Fruit fly (Drosophila melanogaster) whole organism, embryonic: ENCODE results near the gene Sf3b3.

Experiments used
- Atf3 ChIP-seq: fragments of 200-800 bp; sonication (Bioruptor generic); optimal IDR thresholded peaks from 3 replicates; lab custom pipeline; 2016; ENCODE audit warnings: missing biosample characterization, missing genetic modification characterization
- CG10274 ChIP-seq: fragments of 200-800 bp; sonication (Bioruptor generic); optimal IDR thresholded peaks from 3 replicates; lab custom pipeline; 2017; ENCODE audit warnings: missing biosample characterization, mild to moderate bottlenecking, missing genetic modification characterization
- CG10366 ChIP-seq: fragments of 200-800 bp; sonication (Bioruptor generic); IDR thresholded peaks from 2 replicates; pipeline ENCODE4 v1.3.6; 2022; ENCODE audit warnings: missing biosample characterization, missing genetic modification characterization
- CG10654 ChIP-seq: fragments of 200-800 bp; sonication (Bioruptor generic); optimal IDR thresholded peaks from 2 replicates; lab custom pipeline; 2016; ENCODE audit warnings: missing biosample characterization, missing genetic modification characterization
- CG12391 ChIP-seq: fragments of 200-800 bp; sonication (Bioruptor generic); optimal IDR thresholded peaks from 3 replicates; lab custom pipeline; 2018; ENCODE audit warnings: missing biosample characterization, mild to moderate bottlenecking, missing genetic modification characterization, moderate library complexity
- CG13296 ChIP-seq: fragments of 200-800 bp; sonication (Bioruptor generic); optimal IDR thresholded peaks from 3 replicates; lab custom pipeline; 2018; ENCODE audit warnings: missing biosample characterization, mild to moderate bottlenecking, missing genetic modification characterization
- CG13624 ChIP-seq: fragments of 200-800 bp; sonication (Bioruptor generic); optimal IDR thresholded peaks from 2 replicates; lab custom pipeline; 2016; ENCODE audit warnings: missing biosample characterization, missing genetic modification characterization
- CG13894 ChIP-seq: fragments of 200-800 bp; sonication (Bioruptor generic); optimal IDR thresholded peaks from 3 replicates; lab custom pipeline; 2018; ENCODE audit warnings: missing biosample characterization, mild to moderate bottlenecking, missing genetic modification characterization, moderate library complexity
- CG14014 ChIP-seq: fragments of 200-800 bp; sonication (Bioruptor generic); IDR thresholded peaks from 2 replicates; pipeline ENCODE4 v1.3.6; 2022; ENCODE audit warnings: missing biosample characterization, missing genetic modification characterization
- CG15514 ChIP-seq: fragments of 200-800 bp; sonication (Bioruptor generic); optimal IDR thresholded peaks from 3 replicates; lab custom pipeline; 2017; ENCODE audit warnings: missing biosample characterization, missing genetic modification characterization, mild to moderate bottlenecking, moderate library complexity, missing genetic modification reagents
- CG16863 ChIP-seq: fragments of 200-800 bp; sonication (Bioruptor generic); optimal IDR thresholded peaks from 3 replicates; lab custom pipeline; 2016; ENCODE audit warnings: missing biosample characterization, missing genetic modification characterization
- CG17359 ChIP-seq: fragments of 200-800 bp; sonication (Bioruptor generic); optimal IDR thresholded peaks from 3 replicates; lab custom pipeline; 2018; ENCODE audit warnings: missing biosample characterization, mild to moderate bottlenecking, missing genetic modification characterization, moderate library complexity
- CG17802 ChIP-seq: fragments of 200-800 bp; sonication (Bioruptor generic); optimal IDR thresholded peaks from 2 replicates; lab custom pipeline; 2018; ENCODE audit warnings: missing biosample characterization, mild to moderate bottlenecking, missing genetic modification characterization, moderate library complexity
- CG18619 ChIP-seq: fragments of 200-800 bp; sonication (Bioruptor generic); optimal IDR thresholded peaks from 3 replicates; lab custom pipeline; 2017; ENCODE audit warnings: missing biosample characterization, mild to moderate bottlenecking, missing genetic modification characterization
- CG2889 ChIP-seq: fragments of 200-800 bp; sonication (Bioruptor generic); IDR thresholded peaks from 3 replicates; pipeline ENCODE4 v1.3.6; 2022; ENCODE audit warnings: missing biosample characterization, missing genetic modification characterization
- CG30431 ChIP-seq: fragments of 200-800 bp; sonication (Bioruptor generic); optimal IDR thresholded peaks from 2 replicates; lab custom pipeline; 2017; ENCODE audit warnings: missing biosample characterization, missing genetic modification characterization
- CG3281 ChIP-seq: fragments of 200-800 bp; sonication (Bioruptor generic); optimal IDR thresholded peaks from 3 replicates; lab custom pipeline; 2017; ENCODE audit warnings: missing biosample characterization, mild to moderate bottlenecking, missing genetic modification characterization
- CG4360 ChIP-seq: fragments of 200-800 bp; sonication (Bioruptor generic); IDR thresholded peaks from 2 replicates; pipeline ENCODE4 v1.3.6; 2022; ENCODE audit warnings: missing biosample characterization, missing genetic modification characterization
- CG5245 ChIP-seq: fragments of 200-800 bp; sonication (Bioruptor generic); optimal IDR thresholded peaks from 3 replicates; lab custom pipeline; 2016; ENCODE audit warnings: missing biosample characterization, missing genetic modification characterization
- CG6254 ChIP-seq: fragments of 200-800 bp; sonication (Bioruptor generic); optimal IDR thresholded peaks from 3 replicates; lab custom pipeline; 2017; ENCODE audit warnings: mild to moderate bottlenecking, missing biosample characterization, missing genetic modification reagents, missing genetic modification characterization
- CG6813 ChIP-seq: fragments of 200-800 bp; sonication (Bioruptor generic); optimal IDR thresholded peaks from 2 replicates; lab custom pipeline; 2017; ENCODE audit warnings: missing biosample characterization, missing genetic modification characterization, mild to moderate bottlenecking, moderate library complexity, missing genetic modification reagents
- CG8944 ChIP-seq: fragments of 200-800 bp; sonication (Bioruptor generic); optimal IDR thresholded peaks from 3 replicates; lab custom pipeline; 2016; ENCODE audit warnings: missing biosample characterization, missing genetic modification characterization
- CG9609 ChIP-seq: fragments of 200-800 bp; sonication (Bioruptor generic); optimal IDR thresholded peaks from 3 replicates; lab custom pipeline; 2016; ENCODE audit warnings: missing biosample characterization, missing genetic modification characterization
- CG9797 ChIP-seq: fragments of 200-800 bp; sonication (Bioruptor generic); optimal IDR thresholded peaks from 3 replicates; lab custom pipeline; 2018; ENCODE audit warnings: missing biosample characterization, mild to moderate bottlenecking, missing genetic modification characterization
- Chrac-16 ChIP-seq: fragments of 200-800 bp; sonication (Bioruptor generic); optimal IDR thresholded peaks from 3 replicates; lab custom pipeline; 2016; ENCODE audit warnings: missing biosample characterization, missing genetic modification characterization
- CrebB ChIP-seq: fragments of 200-800 bp; sonication (Bioruptor generic); optimal IDR thresholded peaks from 3 replicates; lab custom pipeline; 2018; ENCODE audit warnings: missing biosample characterization, mild to moderate bottlenecking, missing genetic modification characterization
- E2f2 ChIP-seq: fragments of 200-800 bp; sonication (Bioruptor generic); IDR thresholded peaks from 2 replicates; pipeline ENCODE4 v1.3.6; 2022; ENCODE audit warnings: missing biosample characterization, missing genetic modification characterization
- Fer3 ChIP-seq: fragments of 200-800 bp; sonication (Bioruptor generic); optimal IDR thresholded peaks from 2 replicates; lab custom pipeline; 2018; ENCODE audit warnings: missing biosample characterization, mild to moderate bottlenecking, missing genetic modification characterization, moderate library complexity
- GATAe ChIP-seq: fragments of 200-800 bp; sonication (Bioruptor generic); conservative IDR thresholded peaks from 2 replicates; pipeline ENCODE4 v1.3.6; 2022; ENCODE audit warnings: missing biosample characterization, missing genetic modification characterization
- Hr51 ChIP-seq, 2 experiments: fragments of 200-800 bp; sonication (Bioruptor generic); optimal IDR thresholded peaks; 2 replicates in 1 of 2; 3 replicates in 1 of 2; lab custom pipeline; 2016 to 2018; ENCODE audit warnings: missing biosample characterization in 2 of 2, missing genetic modification characterization in 2 of 2, mild to moderate bottlenecking in 1 of 2, moderate library complexity in 1 of 2
- Max ChIP-seq: fragments of 200-800 bp; sonication (Bioruptor generic); optimal IDR thresholded peaks from 2 replicates; lab custom pipeline; 2016; ENCODE audit warnings: missing biosample characterization, mild to moderate bottlenecking, missing genetic modification characterization
- NC2β ChIP-seq: fragments of 200-800 bp; sonication (Bioruptor generic); optimal IDR thresholded peaks from 2 replicates; lab custom pipeline; 2016; ENCODE audit warnings: missing biosample characterization, missing genetic modification characterization
- Nf-YC ChIP-seq: fragments of 200-800 bp; optimal IDR thresholded peaks from 3 replicates; lab custom pipeline; 2019; ENCODE audit warnings: missing biosample characterization, mild to moderate bottlenecking, missing genetic modification characterization, moderate library complexity
- Ptx1 ChIP-seq: fragments of 200-800 bp; sonication (Bioruptor generic); IDR thresholded peaks from 2 replicates; pipeline ENCODE4 v1.3.6; 2022; ENCODE audit warnings: missing biosample characterization, missing genetic modification characterization
- Six4 ChIP-seq: fragments of 200-800 bp; sonication (Bioruptor generic); optimal IDR thresholded peaks from 2 replicates; lab custom pipeline; 2016; ENCODE audit warnings: missing biosample characterization, missing genetic modification characterization
- ab ChIP-seq: fragments of 200-800 bp; sonication (Bioruptor generic); optimal IDR thresholded peaks from 2 replicates; lab custom pipeline; 2016; ENCODE audit warnings: missing biosample characterization, missing genetic modification characterization
- bigmax ChIP-seq: fragments of 200-800 bp; sonication (Bioruptor generic); optimal IDR thresholded peaks from 2 replicates; lab custom pipeline; 2018; ENCODE audit warnings: missing biosample characterization, mild to moderate bottlenecking, missing genetic modification characterization
- danr ChIP-seq: fragments of 200-800 bp; sonication (Bioruptor generic); IDR thresholded peaks from 2 replicates; pipeline ENCODE4 v1.3.6; 2022; ENCODE audit warnings: missing biosample characterization, missing genetic modification characterization
- grau ChIP-seq: fragments of 200-800 bp; optimal IDR thresholded peaks from 3 replicates; lab custom pipeline; 2019; ENCODE audit warnings: missing biosample characterization, mild to moderate bottlenecking, missing genetic modification characterization, moderate library complexity
- luna ChIP-seq: fragments of 200-800 bp; sonication (Bioruptor generic); optimal IDR thresholded peaks from 2 replicates; lab custom pipeline; 2016; ENCODE audit warnings: missing biosample characterization, missing genetic modification characterization
- mld ChIP-seq: fragments of 200-800 bp; sonication (Bioruptor generic); IDR thresholded peaks from 3 replicates; pipeline ENCODE4 v1.3.6; 2022; ENCODE audit warnings: missing biosample characterization, missing genetic modification characterization; ENCODE audit not compliant: partially characterized antibody
- nau ChIP-seq: fragments of 200-800 bp; sonication (Bioruptor generic); optimal IDR thresholded peaks from 3 replicates; lab custom pipeline; 2017; ENCODE audit warnings: missing biosample characterization, mild to moderate bottlenecking, missing genetic modification characterization, missing genetic modification reagents
- nerfin-2 ChIP-seq: fragments of 200-800 bp; sonication (Bioruptor generic); IDR thresholded peaks from 2 replicates; pipeline ENCODE4 v1.3.6; 2022; ENCODE audit warnings: missing biosample characterization, missing genetic modification characterization; ENCODE audit not compliant: partially characterized antibody
- pros ChIP-seq: fragments of 200-800 bp; sonication (Bioruptor generic); optimal IDR thresholded peaks from 3 replicates; lab custom pipeline; 2019; ENCODE audit warnings: missing biosample characterization, mild to moderate bottlenecking, missing genetic modification characterization, moderate library complexity
- ranshi ChIP-seq: fragments of 200-800 bp; sonication (Bioruptor generic); IDR thresholded peaks from 2 replicates; pipeline ENCODE4 v1.3.6; 2022; ENCODE audit warnings: missing biosample characterization, missing genetic modification characterization
- slou ChIP-seq: fragments of 200-800 bp; sonication (Bioruptor generic); optimal IDR thresholded peaks from 3 replicates; lab custom pipeline; 2016; ENCODE audit warnings: missing biosample characterization, missing genetic modification characterization
- trem ChIP-seq: fragments of 200-800 bp; optimal IDR thresholded peaks from 3 replicates; lab custom pipeline; 2019; ENCODE audit warnings: missing biosample characterization, mild to moderate bottlenecking, missing genetic modification characterization, moderate library complexity
- unpg ChIP-seq: fragments of 200-800 bp; sonication (Bioruptor generic); optimal IDR thresholded peaks from 3 replicates; lab custom pipeline; 2018; ENCODE audit warnings: missing biosample characterization, mild to moderate bottlenecking, missing genetic modification characterization, moderate library complexity
- usp ChIP-seq: fragments of >200 bp; optimal IDR thresholded peaks from 2 replicates; lab custom pipeline; 2017; ENCODE audit warnings: missing biosample characterization, missing genetic modification characterization

Gene Sf3b3

dm6 chr3L:796926-797802 is 36.0 kb downstream of the Sf3b3 start (continued):
- peak; percentile 70 for TF ChIP-seq CG3281
- no peak for TF ChIP-seq danr (GFP tag; lab: Robert Waterston, UW)
- no peak for TF ChIP-seq CG9797 (GFP tag; lab: Kevin White, UChicago)
- peak; percentile 73 for TF ChIP-seq CG15514 (GFP tag; lab: Kevin White, UChicago)
- TF ChIP-seq CG2889 (GFP tag; lab: Robert Waterston, UW), result no peak
- TF ChIP-seq luna (GFP tag; lab: Kevin White, UChicago), result no peak
- no peak for TF ChIP-seq bigmax (GFP tag; lab: Kevin White, UChicago)
- TF ChIP-seq nerfin-2 (GFP tag; lab: Robert Waterston, UW), result no peak
- TF ChIP-seq E2f2, result no peak
- TF ChIP-seq CG17802 (tag; lab: Kevin White, UChicago), result no peak
- no peak for TF ChIP-seq CG30431 (GFP tag; lab: Kevin White, UChicago)
- TF ChIP-seq CrebB (tag; lab: Kevin White, UChicago), result no peak
- no peak for TF ChIP-seq CG10366
- peak; percentile 49 for TF ChIP-seq CG6254
- TF ChIP-seq unpg (GFP tag; lab: Kevin White, UChicago), result peak; percentile 62
- peak; percentile 46 for TF ChIP-seq CG10654 (GFP tag; lab: Kevin White, UChicago)
- peak; percentile 59 for TF ChIP-seq grau (tag; lab: Kevin White, UChicago)
- no peak for TF ChIP-seq GATAe (GFP tag; lab: Robert Waterston, UW)
- TF ChIP-seq Nf-YC (tag; lab: Kevin White, UChicago), result peak; percentile 9
- TF ChIP-seq CG10274 (GFP tag; lab: Kevin White, UChicago), result no peak
- TF ChIP-seq ab (GFP tag; lab: Kevin White, UChicago), result no peak
- peak; percentile 69 for TF ChIP-seq Fer3 (tag; lab: Kevin White, UChicago)
- peak; percentile 68 for TF ChIP-seq CG6813
- peak; percentile 50 for TF ChIP-seq Six4 (GFP tag; lab: Kevin White, UChicago)
- peak; percentile 47 for TF ChIP-seq CG12391
- TF ChIP-seq CG13296 (GFP tag; lab: Kevin White, UChicago), result peak; percentile 62
- TF ChIP-seq slou (GFP tag; lab: Kevin White, UChicago), result no peak
- peak; percentile 56 for TF ChIP-seq CG13894 (tag; lab: Kevin White, UChicago)
- no peak for TF ChIP-seq NC2β (GFP tag; lab: Kevin White, UChicago)
- TF ChIP-seq Ptx1 (GFP tag; lab: Robert Waterston, UW), result peak; percentile 81
- TF ChIP-seq trem (tag; lab: Kevin White, UChicago), result peak; percentile 18
- peak; percentile 48; the same call in 1 of the 2 replicates for TF ChIP-seq ranshi
- TF ChIP-seq CG9609 (GFP tag; lab: Kevin White, UChicago), result no peak
- TF ChIP-seq CG13624 (GFP tag; lab: Kevin White, UChicago), result no peak
- TF ChIP-seq CG4360, result 0 out of 2 replicates have a peak, but pooled peaks have one; percentile 38
- peak; percentile 16 for TF ChIP-seq Max
- no peak for TF ChIP-seq CG18619 (GFP tag; lab: Kevin White, UChicago)
- TF ChIP-seq nau (GFP tag; lab: Kevin White, UChicago), result no peak
- no peak for TF ChIP-seq Chrac-16 (GFP tag; lab: Kevin White, UChicago)
- no peak for TF ChIP-seq Atf3 (GFP tag; lab: Kevin White, UChicago)
- TF ChIP-seq Hr51 (GFP tag; optimal IDR thresholded peaks at IDR 0.05; lab: Kevin White, UChicago), result peak in 1 of 2 experiments; percentile 57
- TF ChIP-seq CG8944, result no peak
- no peak for TF ChIP-seq mld (GFP tag; lab: Robert Waterston, UW)
- no peak for TF ChIP-seq usp (GFP tag; lab: Kevin White, UChicago)
- 0 out of 2 replicates have a peak, but pooled peaks have one; percentile 33 for TF ChIP-seq CG14014
- no peak for TF ChIP-seq CG16863 (GFP tag; lab: Kevin White, UChicago)
- TF ChIP-seq pros (GFP tag; lab: Kevin White, UChicago), result peak; percentile 6
- peak; percentile 78 for TF ChIP-seq CG17359 (tag; lab: Kevin White, UChicago)
- no peak for TF ChIP-seq CG5245
